Fruit fly (Drosophila melanogaster) whole organism, wandering third instar larva: ENCODE results near the gene CG13305.

ENCODE experiments used
- Abd-B ChIP-seq: fragments of >200 bp; optimal IDR thresholded peaks from 2 replicates; lab custom pipeline; 2017; ENCODE audit warnings: missing biosample characterization, missing genetic modification characterization
- CG32264 ChIP-seq: fragments of 200-800 bp; sonication (Bioruptor generic); optimal IDR thresholded peaks from 2 replicates; lab custom pipeline; 2016; ENCODE audit warnings: missing biosample characterization, missing genetic modification characterization
- CG9705 ChIP-seq: fragments of 200-800 bp; sonication (Bioruptor generic); optimal IDR thresholded peaks from 2 replicates; lab custom pipeline; 2018; ENCODE audit warnings: missing biosample characterization, mild to moderate bottlenecking, missing genetic modification characterization
- CrebA ChIP-seq: fragments of 200-800 bp; sonication (Bioruptor generic); optimal IDR thresholded peaks from 2 replicates; lab custom pipeline; 2016; ENCODE audit warnings: missing biosample characterization, mild to moderate bottlenecking, missing genetic modification characterization, borderline replicate concordance
- Dif ChIP-seq: fragments of 200-275, 200-300 bp; sonication (Bioruptor generic); optimal IDR thresholded peaks from 2 replicates; lab custom pipeline; 2018; ENCODE audit warnings: missing biosample characterization, missing genetic modification characterization; ENCODE audit not compliant: partially characterized antibody
- GATAd ChIP-seq: sonication (Bioruptor generic); optimal IDR thresholded peaks from 2 replicates; lab custom pipeline; 2016; ENCODE audit warnings: missing biosample characterization, missing genetic modification characterization
- Hnf4 ChIP-seq: fragments of 200-800 bp; sonication (Bioruptor generic); optimal IDR thresholded peaks from 2 replicates; lab custom pipeline; 2016; ENCODE audit warnings: missing biosample characterization, mild to moderate bottlenecking, missing genetic modification characterization
- Hr78 ChIP-seq: fragments of >200 bp; optimal IDR thresholded peaks from 2 replicates; lab custom pipeline; 2017; ENCODE audit warnings: missing biosample characterization, missing genetic modification characterization
- OdsH ChIP-seq: fragments of 200-800 bp; sonication (Bioruptor generic); optimal IDR thresholded peaks from 2 replicates; lab custom pipeline; 2016; ENCODE audit warnings: missing biosample characterization, mild to moderate bottlenecking, missing genetic modification characterization
- Rel ChIP-seq, 2 experiments: fragments of 200-800 bp; sonication (Bioruptor generic) in 1 of 2; optimal IDR thresholded peaks; 2 replicates in 1 of 2; 3 replicates in 1 of 2; lab custom pipeline; 2016 to 2019; ENCODE audit warnings: mild to moderate bottlenecking in 2 of 2, missing biosample characterization in 2 of 2, missing genetic modification characterization in 2 of 2, moderate library complexity in 1 of 2
- Vsx2 ChIP-seq: fragments of 200-300, 225-300 bp; sonication (Bioruptor generic); optimal IDR thresholded peaks from 2 replicates; lab custom pipeline; 2018; ENCODE audit warnings: missing biosample characterization, missing genetic modification characterization; ENCODE audit not compliant: partially characterized antibody
- br ChIP-seq: fragments of 200-800 bp; sonication (Bioruptor generic); optimal IDR thresholded peaks from 2 replicates; lab custom pipeline; 2016; ENCODE audit warnings: missing biosample characterization, missing genetic modification characterization
- brk ChIP-seq: fragments of 200-800 bp; sonication (Bioruptor generic); optimal IDR thresholded peaks from 2 replicates; lab custom pipeline; 2016; ENCODE audit warnings: missing biosample characterization, mild to moderate bottlenecking, missing genetic modification characterization
- dl ChIP-seq, 2 experiments: fragments of 175-275, 200-275 bp in 1 of 2; fragments of 200-275 bp in 1 of 2; sonication (Bioruptor generic); optimal IDR thresholded peaks; lab custom pipeline; 2018; ENCODE audit warnings: mild to moderate bottlenecking in 2 of 2, missing biosample characterization in 2 of 2, missing genetic modification characterization in 2 of 2, moderate library complexity in 2 of 2; ENCODE audit not compliant: partially characterized antibody in 2 of 2, insufficient read depth in 1 of 2
- dmrt93B ChIP-seq: fragments of 200-800 bp; sonication (Bioruptor generic); optimal IDR thresholded peaks from 2 replicates; lab custom pipeline; 2018; ENCODE audit warnings: missing biosample characterization, mild to moderate bottlenecking, missing genetic modification characterization
- foxo ChIP-seq, 2 experiments: fragments of 200-800 bp; sonication (Bioruptor generic); optimal IDR thresholded peaks; 2 replicates in 1 of 2; 3 replicates in 1 of 2; lab custom pipeline; 2016 to 2017; ENCODE audit warnings: missing biosample characterization in 2 of 2, missing genetic modification characterization in 2 of 2
- fru ChIP-seq: fragments of 200-800 bp; sonication (Bioruptor generic); optimal IDR thresholded peaks from 3 replicates; lab custom pipeline; 2016; ENCODE audit warnings: missing biosample characterization, mild to moderate bottlenecking, missing genetic modification characterization
- h ChIP-seq: fragments of 200-800 bp; sonication (Bioruptor generic); optimal IDR thresholded peaks from 3 replicates; lab custom pipeline; 2016; ENCODE audit warnings: missing biosample characterization, mild to moderate bottlenecking, missing genetic modification characterization
- jim ChIP-seq: fragments of 175-275, 200-325 bp; sonication (Bioruptor generic); optimal IDR thresholded peaks from 2 replicates; lab custom pipeline; 2016; ENCODE audit warnings: missing biosample characterization, mild to moderate bottlenecking, missing genetic modification characterization
- pan ChIP-seq: fragments of >200 bp; optimal IDR thresholded peaks from 2 replicates; lab custom pipeline; 2017
- psq ChIP-seq: fragments of 200-800 bp; sonication (Bioruptor generic); optimal IDR thresholded peaks from 3 replicates; lab custom pipeline; 2017; ENCODE audit warnings: missing biosample characterization, mild to moderate bottlenecking, missing genetic modification characterization, moderate library complexity
- rgr ChIP-seq: fragments of 200-800 bp; sonication (Bioruptor generic); optimal IDR thresholded peaks from 3 replicates; lab custom pipeline; 2016; ENCODE audit warnings: missing biosample characterization, mild to moderate bottlenecking, missing genetic modification characterization
- tai ChIP-seq: sonication (Bioruptor generic); optimal IDR thresholded peaks from 2 replicates; lab custom pipeline; 2016; ENCODE audit warnings: missing biosample characterization, missing genetic modification characterization
- usp ChIP-seq: fragments of >200 bp; optimal IDR thresholded peaks from 2 replicates; lab custom pipeline; 2017; ENCODE audit warnings: missing biosample characterization, missing genetic modification characterization
- woc ChIP-seq: sonication (Bioruptor generic); optimal IDR thresholded peaks from 2 replicates; lab custom pipeline; 2016; ENCODE audit warnings: missing biosample characterization, mild to moderate bottlenecking, missing genetic modification characterization

CG13305 gene

dm6 chr3L:8683773-8684172 lies 37.2 kb upstream of the CG13305 start:
- peak; percentile 12 for TF ChIP-seq br (GFP tag; lab: Kevin White, UChicago)
- no peak for TF ChIP-seq Rel (GFP tag; optimal IDR thresholded peaks at IDR 0.05; lab: Kevin White, UChicago)
- peak; percentile 49 for TF ChIP-seq Rel (tag; optimal IDR thresholded peaks at IDR 0.05; lab: Kevin White, UChicago)
- no peak for TF ChIP-seq dl (GFP tag; optimal IDR thresholded peaks at IDR 0.05; lab: Kevin White, UChicago; ENCODE audit: insufficient read depth in 1 of 2, partially characterized antibody in 2 of 2)
- peak; percentile 75 for TF ChIP-seq h (GFP tag; lab: Kevin White, UChicago)

- TF ChIP-seq Dif: no peak
- no peak for TF ChIP-seq Rel (GFP tag; optimal IDR thresholded peaks at IDR 0.05; lab: Kevin White, UChicago)
- TF ChIP-seq Rel (tag; optimal IDR thresholded peaks at IDR 0.05; lab: Kevin White, UChicago): peak; percentile 73
- peak; percentile 89 for TF ChIP-seq h (GFP tag; lab: Kevin White, UChicago)
- TF ChIP-seq Hnf4 (GFP tag; lab: Kevin White, UChicago): peak; percentile 19
- TF ChIP-seq psq: peak; percentile 15
- TF ChIP-seq foxo (GFP tag; optimal IDR thresholded peaks at IDR 0.05; lab: Kevin White, UChicago): peak in 1 of 2 experiments; percentile 8
These were observed 36.1 kb upstream of the CG13305 start for dm6 chr3L:8682551-8683375.

dm6 chr3L:8681896-8682550 lies 35.4 kb upstream of the CG13305 start:
- TF ChIP-seq Rel (GFP tag; optimal IDR thresholded peaks at IDR 0.05; lab: Kevin White, UChicago): no peak
- TF ChIP-seq Rel (tag; optimal IDR thresholded peaks at IDR 0.05; lab: Kevin White, UChicago): peak; percentile 54
- TF ChIP-seq usp: no peak
- TF ChIP-seq dmrt93B: no peak
- no peak for TF ChIP-seq OdsH (GFP tag; lab: Kevin White, UChicago)
- no peak for TF ChIP-seq CG32264 (GFP tag; lab: Kevin White, UChicago)

dm6 chr3L:8681271-8681670 lies 34.6 kb upstream of the CG13305 start:
- TF ChIP-seq pan (lab: Kevin White, UChicago) (no peak), foxo (GFP tag; optimal IDR thresholded peaks at IDR 0.05; lab: Kevin White, UChicago) (peak in 1 of 2 experiments; percentile 18), h (GFP tag; lab: Kevin White, UChicago) (peak; percentile 55), Rel (GFP tag; optimal IDR thresholded peaks at IDR 0.05; lab: Kevin White, UChicago) (no peak), Rel (tag; optimal IDR thresholded peaks at IDR 0.05; lab: Kevin White, UChicago) (peak; percentile 27), CG32264 (GFP tag; lab: Kevin White, UChicago) (no peak), woc (GFP tag; lab: Kevin White, UChicago) (no peak)

dm6 chr3L:8680353-8680752 lies 33.7 kb upstream of the CG13305 start:
- no peak for TF ChIP-seq CG32264 (GFP tag; lab: Kevin White, UChicago)
- TF ChIP-seq dmrt93B: no peak
- TF ChIP-seq brk (GFP tag; lab: Kevin White, UChicago): no peak

dm6 chr3L:8677774-8678173 lies 31.2 kb upstream of the CG13305 start:
- TF ChIP-seq Vsx2 (GFP tag; lab: Kevin White, UChicago): no peak
- TF ChIP-seq Rel (GFP tag; optimal IDR thresholded peaks at IDR 0.05; lab: Kevin White, UChicago): no peak
- no peak for TF ChIP-seq Rel (tag; optimal IDR thresholded peaks at IDR 0.05; lab: Kevin White, UChicago)
- TF ChIP-seq CG9705 (GFP tag; lab: Kevin White, UChicago): no peak
- no peak for TF ChIP-seq CG32264 (GFP tag; lab: Kevin White, UChicago)
- TF ChIP-seq jim: no peak
- no peak for TF ChIP-seq CrebA (GFP tag; lab: Kevin White, UChicago)

- TF ChIP-seq Hnf4 (GFP tag; lab: Kevin White, UChicago): no peak
- TF ChIP-seq GATAd (GFP tag; lab: Kevin White, UChicago): no peak
- no peak for TF ChIP-seq Abd-B
- TF ChIP-seq fru (GFP tag; lab: Kevin White, UChicago): no peak
- TF ChIP-seq rgr (GFP tag; lab: Kevin White, UChicago): no peak
- TF ChIP-seq CG9705 (GFP tag; lab: Kevin White, UChicago): no peak
- no peak for TF ChIP-seq Hr78 (GFP tag; lab: Kevin White, UChicago)
- no peak for TF ChIP-seq tai (GFP tag; lab: Kevin White, UChicago)
- TF ChIP-seq psq: no peak
- TF ChIP-seq Dif: no peak
- TF ChIP-seq Rel (GFP tag; optimal IDR thresholded peaks at IDR 0.05; lab: Kevin White, UChicago): no peak
- TF ChIP-seq Rel (tag; optimal IDR thresholded peaks at IDR 0.05; lab: Kevin White, UChicago): no peak
- no peak for TF ChIP-seq OdsH (GFP tag; lab: Kevin White, UChicago)
These were observed 29.9 kb upstream of the CG13305 start for dm6 chr3L:8676500-8676899.
